Worm (Caenorhabditis elegans): ENCODE data around the gene acn-1.

The acn-1 gene

DNA sequence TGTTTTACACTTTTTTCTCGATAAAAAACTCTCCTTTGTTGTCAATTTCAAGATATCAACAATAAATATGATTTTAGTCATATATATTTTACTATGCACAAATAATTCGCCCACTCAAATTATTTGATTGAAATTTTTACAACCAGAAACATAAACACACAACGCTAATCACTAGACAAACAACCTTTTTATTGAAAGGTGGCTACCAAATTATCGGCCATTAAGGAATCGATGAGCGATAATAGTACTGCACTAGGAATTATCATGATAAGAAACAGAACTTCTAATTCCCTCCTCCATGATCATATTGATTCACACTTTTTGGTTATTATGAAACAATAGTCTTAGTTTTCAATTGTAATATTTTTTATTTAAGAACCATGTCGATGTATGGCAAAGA lies 12.3 kb upstream of the acn-1 start, which contains the start of gene C42D8.1:
TSS of gene C42D8.1 (plus strand) at position 377 of the 400 bp plus-strand sequence.
- TF ChIP-seq egl-5 (tag; optimal IDR thresholded peaks at IDR 0.05) (no peak), lin-15B (tag; optimal IDR thresholded peaks at IDR 0.05) (no peak), pqm-1 (tag; optimal IDR thresholded peaks at IDR 0.05) (peak; percentile 89), elt-2 (tag; optimal IDR thresholded peaks at IDR 0.05) (peak; percentile 84), elt-3 (tag; optimal IDR thresholded peaks at IDR 0.05) (no peak), snpc-4 (tag; optimal IDR thresholded peaks at IDR 0.05) (no peak), ceh-9 (tag; optimal IDR thresholded peaks at IDR 0.05) (no peak), zag-1 (tag; optimal IDR thresholded peaks at IDR 0.05) (no peak), ztf-4 (tag; optimal IDR thresholded peaks at IDR 0.05) (no peak), egl-27 (tag; optimal IDR thresholded peaks at IDR 0.05) (no peak), ztf-11 (tag; optimal IDR thresholded peaks at IDR 0.05) (no peak), pha-4 (tag; optimal IDR thresholded peaks at IDR 0.05) (peak; percentile 35), ZK546.5 (tag; optimal IDR thresholded peaks at IDR 0.05) (no peak)

DNA sequence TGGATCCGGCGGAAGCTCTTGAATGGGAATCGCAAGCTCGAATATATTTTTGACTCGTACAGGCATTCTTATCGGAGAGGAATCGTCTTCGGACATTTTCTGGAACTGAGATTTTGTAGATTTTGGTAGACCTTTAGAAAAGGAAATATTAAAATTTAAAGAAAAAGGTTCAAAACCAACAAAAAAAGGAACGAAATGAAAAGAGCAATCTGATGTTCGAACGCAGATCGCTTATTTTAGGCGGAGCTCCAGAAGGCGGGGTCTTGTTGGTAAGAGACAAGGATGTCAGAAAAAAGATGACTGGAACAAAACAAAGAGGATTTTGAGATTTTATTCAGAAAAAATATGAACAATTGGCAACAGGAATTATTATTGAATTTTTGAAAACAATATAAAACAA lies 10.1 kb upstream of the acn-1 start, which contains the start of gene C42D8.9:
TSS of gene C42D8.9 (minus strand) at position 101 of the 400 bp plus-strand sequence.
- TF ChIP-seq unc-39 (tag; optimal IDR thresholded peaks at IDR 0.05) = no peak
- no peak for TF ChIP-seq nhr-12 (tag; optimal IDR thresholded peaks at IDR 0.05)
- TF ChIP-seq ceh-82 (tag; optimal IDR thresholded peaks at IDR 0.05) = no peak

DNA sequence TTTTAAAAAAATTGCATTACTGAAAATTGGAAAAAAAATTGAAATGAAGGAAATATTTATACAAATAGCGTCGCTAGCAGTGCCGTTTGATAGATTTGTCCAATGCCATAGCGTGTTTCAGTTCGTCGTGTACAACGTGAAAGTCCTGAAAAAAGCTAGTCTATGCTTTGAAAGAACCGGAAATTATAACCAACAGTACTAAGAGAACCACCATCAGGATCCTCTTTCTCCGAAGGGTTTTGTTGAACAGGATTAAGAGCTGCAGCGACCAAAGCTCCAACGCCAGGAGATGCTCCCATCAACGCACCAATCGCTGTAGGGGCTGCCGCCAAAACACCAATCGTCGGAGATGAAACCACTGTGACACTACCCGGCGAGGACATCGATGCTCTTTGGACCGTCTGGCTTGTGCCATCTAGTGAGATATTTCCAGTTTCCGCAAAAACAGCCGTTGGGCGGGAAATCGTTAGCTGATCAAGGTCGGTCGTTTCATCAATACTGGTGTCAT lies 9.4 kb upstream of the acn-1 start:
- TF ChIP-seq nfya-1 (tag; optimal IDR thresholded peaks at IDR 0.05; ENCODE audit: insufficient read depth) (no peak), hmg-11 (tag; optimal IDR thresholded peaks at IDR 0.05) (no peak), ceh-28 (tag; optimal IDR thresholded peaks at IDR 0.05) (no peak), nhr-67 (tag; optimal IDR thresholded peaks at IDR 0.05) (no peak), aly-2 (tag; optimal IDR thresholded peaks at IDR 0.05) (no peak), nhr-43 (tag; optimal IDR thresholded peaks at IDR 0.05; ENCODE audit: poor library complexity, severe bottlenecking) (no peak), egl-27 (tag; optimal IDR thresholded peaks at IDR 0.05) (no peak), fkh-10 (GFP tag; optimal IDR thresholded peaks at IDR 0.05) (no peak), mml-1 (tag; optimal IDR thresholded peaks at IDR 0.05) (no peak), skn-1 (tag; optimal IDR thresholded peaks at IDR 0.05) (no peak), ztf-4 (tag; optimal IDR thresholded peaks at IDR 0.05) (no peak), nhr-12 (tag; optimal IDR thresholded peaks at IDR 0.05) (no peak), unc-39 (tag; optimal IDR thresholded peaks at IDR 0.05) (no peak), jun-1 (tag; optimal IDR thresholded peaks at IDR 0.05) (no peak), mdl-1 (tag; optimal IDR thresholded peaks at IDR 0.05) (no peak), nhr-77 (tag; optimal IDR thresholded peaks at IDR 0.05) (no peak), elt-1 (tag; optimal IDR thresholded peaks at IDR 0.05) (no peak), nhr-237 (tag; optimal IDR thresholded peaks at IDR 0.05) (no peak), snpc-4 (tag; optimal IDR thresholded peaks at IDR 0.05) (no peak)

DNA sequence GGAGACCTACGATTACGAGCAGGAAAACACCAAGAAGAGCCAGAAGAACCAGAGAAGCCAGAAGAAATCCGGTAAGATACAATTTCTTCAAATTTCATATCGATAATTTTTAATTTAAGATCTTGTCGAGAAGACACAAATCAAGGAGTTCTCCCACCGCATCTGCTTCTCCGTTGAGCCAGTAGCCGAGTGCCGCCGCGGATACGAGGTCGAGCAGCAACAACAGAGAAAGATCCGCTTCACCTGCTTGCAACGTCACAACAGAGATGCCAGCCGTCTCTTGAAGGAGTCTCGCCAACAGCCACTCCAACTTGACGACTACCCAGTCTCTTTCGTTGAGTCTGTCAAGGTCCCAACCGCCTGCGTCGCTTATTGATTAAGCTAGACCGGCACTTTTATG lies 8.8 kb upstream of the acn-1 start:
- no peak for TF ChIP-seq mdl-1 (tag; optimal IDR thresholded peaks at IDR 0.05)
- no peak for TF ChIP-seq nhr-28 (tag; optimal IDR thresholded peaks at IDR 0.05)
- no peak for TF ChIP-seq ceh-82 (tag; optimal IDR thresholded peaks at IDR 0.05)
- no peak for TF ChIP-seq daf-12 (tag; optimal IDR thresholded peaks at IDR 0.05)
- no peak for TF ChIP-seq jun-1 (tag; optimal IDR thresholded peaks at IDR 0.05)
- no peak for TF ChIP-seq elt-3 (tag; optimal IDR thresholded peaks at IDR 0.05)
- TF ChIP-seq skn-1 (tag; optimal IDR thresholded peaks at IDR 0.05) = no peak
- no peak for TF ChIP-seq mml-1 (tag; optimal IDR thresholded peaks at IDR 0.05)

DNA sequence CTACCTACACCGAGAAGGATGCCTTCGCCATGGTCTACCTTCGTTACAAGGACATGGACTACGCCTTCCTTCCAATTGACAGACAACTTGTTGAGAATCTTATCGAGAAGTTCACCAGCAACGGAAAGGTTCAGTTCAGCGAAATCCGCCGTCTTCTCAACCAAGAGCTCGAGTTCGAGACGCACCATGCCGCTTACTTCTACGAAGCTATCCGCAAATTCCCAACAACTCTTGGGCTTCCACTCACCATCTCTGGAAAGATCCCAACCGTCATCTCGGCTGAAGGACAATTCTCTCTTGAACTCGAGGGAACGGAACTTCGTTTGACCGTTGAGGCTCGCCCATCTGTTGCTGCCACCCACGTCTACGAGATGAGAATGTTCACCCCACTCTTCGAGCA lies 6.6 kb upstream of the acn-1 start:
- TF ChIP-seq elt-1 (tag; optimal IDR thresholded peaks at IDR 0.05) (no peak), fos-1 (tag; optimal IDR thresholded peaks at IDR 0.05) (no peak), hmg-11 (tag; optimal IDR thresholded peaks at IDR 0.05) (no peak), egl-27 (tag; optimal IDR thresholded peaks at IDR 0.05) (no peak), daf-12 (tag; optimal IDR thresholded peaks at IDR 0.05) (no peak), mml-1 (tag; optimal IDR thresholded peaks at IDR 0.05) (no peak), unc-39 (tag; optimal IDR thresholded peaks at IDR 0.05) (no peak), nhr-12 (tag; optimal IDR thresholded peaks at IDR 0.05) (no peak), ztf-11 (tag; optimal IDR thresholded peaks at IDR 0.05) (no peak)

All from whole organism, L3 larva.